Worm (Caenorhabditis elegans) whole organism, L2 larva: ENCODE measurements around the gene yif-1.

Source experiments
- R02D3.7 ChIP-seq: fragments of 150-350 bp; optimal IDR thresholded peaks from 2 replicates; lab custom pipeline; 2014; ENCODE audit warnings: missing biosample characterization, missing genetic modification characterization
- mdl-1 ChIP-seq, 2 experiments: fragments of 150-350 bp in 1 of 2; sonication (generic microtip) in 1 of 2; optimal IDR thresholded peaks; 2 replicates each; lab custom pipeline; 2017; ENCODE audit warnings: missing biosample characterization in 2 of 2, missing genetic modification characterization in 2 of 2
- nhr-10 ChIP-seq: sonication (generic microtip); optimal IDR thresholded peaks from 2 replicates; lab custom pipeline; 2017; ENCODE audit warnings: missing biosample characterization, missing genetic modification characterization
- nhr-12 ChIP-seq: fragments of 150-350 bp; optimal IDR thresholded peaks from 2 replicates; lab custom pipeline; 2014; ENCODE audit warnings: missing biosample characterization, missing genetic modification characterization
- nhr-25 ChIP-seq: fragments of 150-350 bp; sonication (generic microtip); optimal IDR thresholded peaks from 3 replicates; lab custom pipeline; 2014; ENCODE audit warnings: missing biosample characterization, missing genetic modification characterization
- skn-1 ChIP-seq: sonication (generic microtip); optimal IDR thresholded peaks from 2 replicates; lab custom pipeline; 2017; ENCODE audit warnings: missing biosample characterization, missing genetic modification characterization
- snpc-4 ChIP-seq: fragments of 150-350 bp; optimal IDR thresholded peaks from 2 replicates; lab custom pipeline; 2014; ENCODE audit warnings: missing biosample characterization, missing genetic modification characterization
- unc-62 ChIP-seq: fragments of 150-350 bp; optimal IDR thresholded peaks from 2 replicates; lab custom pipeline; 2014; ENCODE audit warnings: missing biosample characterization, missing genetic modification reagents, missing genetic modification characterization
- ztf-11 ChIP-seq: sonication (generic microtip); optimal IDR thresholded peaks from 2 replicates; lab custom pipeline; 2017; ENCODE audit warnings: missing biosample characterization, missing genetic modification characterization

- no peak for TF ChIP-seq unc-62
- no peak for TF ChIP-seq nhr-25 (tag; lab: Kevin White, UChicago)
- no peak for TF ChIP-seq ztf-11 (tag; lab: Kevin White, UChicago)
- TF ChIP-seq skn-1 (tag; lab: Kevin White, UChicago), result no peak
- no peak for TF ChIP-seq nhr-12 (tag; lab: Kevin White, UChicago)
- no peak for TF ChIP-seq R02D3.7 (tag; lab: Kevin White, UChicago)
- no peak for TF ChIP-seq snpc-4 (tag; lab: Kevin White, UChicago)
- TF ChIP-seq mdl-1 (tag; optimal IDR thresholded peaks at IDR 0.05; lab: Kevin White, UChicago), result no peak
- no peak for TF ChIP-seq nhr-10
Measured at ce11 chrV:10047189-10047588, 7.5 kb downstream of the yif-1 start.
